Fruit fly (Drosophila melanogaster) whole organism, embryonic: ENCODE data around the gene Tmtc2.
A peak's percentile ranks its signal among the peaks of the same experiment; 100 is the strongest.

Source experiments
- Atf-2 ChIP-seq: fragments of 200-800 bp; sonication (Bioruptor generic); optimal IDR thresholded peaks from 2 replicates; lab custom pipeline; 2016; ENCODE audit warnings: missing biosample characterization, missing genetic modification characterization
- Atf6 ChIP-seq: fragments of 200-800 bp; sonication (Bioruptor generic); IDR thresholded peaks from 2 replicates; pipeline ENCODE4 v1.3.6; 2022; ENCODE audit warnings: missing biosample characterization, missing genetic modification characterization
- CG11560 ChIP-seq: fragments of 200-800 bp; sonication (Bioruptor generic); IDR thresholded peaks from 3 replicates; pipeline ENCODE4 v1.3.6; 2022; ENCODE audit warnings: missing biosample characterization, missing genetic modification characterization
- CG11723 ChIP-seq: fragments of 200-800 bp; sonication (Bioruptor generic); optimal IDR thresholded peaks from 2 replicates; lab custom pipeline; 2017; ENCODE audit warnings: missing biosample characterization, mild to moderate bottlenecking, missing genetic modification characterization
- CG1233 ChIP-seq: fragments of 200-800 bp; sonication (Bioruptor generic); optimal IDR thresholded peaks from 4 replicates; lab custom pipeline; 2018; ENCODE audit warnings: missing biosample characterization, mild to moderate bottlenecking, missing genetic modification characterization
- CG15601 ChIP-seq: fragments of 200-800 bp; sonication (Bioruptor generic); optimal IDR thresholded peaks from 3 replicates; lab custom pipeline; 2019; ENCODE audit warnings: missing biosample characterization, mild to moderate bottlenecking, missing genetic modification characterization, moderate library complexity
- CG1602 ChIP-seq: fragments of 200-800 bp; sonication (Bioruptor generic); optimal IDR thresholded peaks from 3 replicates; lab custom pipeline; 2016; ENCODE audit warnings: missing biosample characterization, missing genetic modification characterization
- CG3163 ChIP-seq: fragments of 200-800 bp; sonication (Bioruptor generic); optimal IDR thresholded peaks from 3 replicates; lab custom pipeline; 2016; ENCODE audit warnings: missing biosample characterization, missing genetic modification characterization
- CG3847 ChIP-seq: fragments of 200-800 bp; sonication (Bioruptor generic); IDR thresholded peaks from 2 replicates; pipeline ENCODE4 v1.3.6; 2022; ENCODE audit warnings: missing biosample characterization, missing genetic modification characterization
- CG4617 ChIP-seq: fragments of 200-800 bp; sonication (Bioruptor generic); optimal IDR thresholded peaks from 3 replicates; lab custom pipeline; 2016; ENCODE audit warnings: missing biosample characterization, missing genetic modification characterization, borderline replicate concordance
- CG6654 ChIP-seq: fragments of 200-800 bp; sonication (Bioruptor generic); optimal IDR thresholded peaks from 2 replicates; lab custom pipeline; 2017; ENCODE audit warnings: missing biosample characterization, mild to moderate bottlenecking, missing genetic modification characterization
- CG6791 ChIP-seq: fragments of 200-800 bp; sonication (Bioruptor generic); IDR thresholded peaks from 3 replicates; pipeline ENCODE4 v1.3.6; 2022; ENCODE audit warnings: missing biosample characterization, missing genetic modification characterization; ENCODE audit not compliant: partially characterized antibody
- CG8290 ChIP-seq, 3 experiments: fragments of 200-800 bp; sonication (Bioruptor generic); optimal IDR thresholded peaks; 2 replicates each; lab custom pipeline; 2016 to 2019; ENCODE audit warnings: missing biosample characterization in 3 of 3, missing genetic modification characterization in 3 of 3, mild to moderate bottlenecking in 2 of 3, moderate library complexity in 1 of 3
- CG9876 ChIP-seq: fragments of 200-800 bp; sonication (Bioruptor generic); optimal IDR thresholded peaks from 2 replicates; lab custom pipeline; 2016; ENCODE audit warnings: missing biosample characterization, missing genetic modification characterization
- E2f1 ChIP-seq: fragments of 200-800 bp; sonication (Bioruptor generic); IDR thresholded peaks from 2 replicates; pipeline ENCODE4 v1.3.6; 2022; ENCODE audit warnings: missing biosample characterization, missing genetic modification characterization
- Fer2 ChIP-seq: fragments of 200-800 bp; sonication (Bioruptor generic); optimal IDR thresholded peaks from 2 replicates; lab custom pipeline; 2018; ENCODE audit warnings: missing biosample characterization, mild to moderate bottlenecking, missing genetic modification characterization, moderate library complexity
- Fer3 ChIP-seq: fragments of 200-800 bp; sonication (Bioruptor generic); optimal IDR thresholded peaks from 2 replicates; lab custom pipeline; 2018; ENCODE audit warnings: missing biosample characterization, mild to moderate bottlenecking, missing genetic modification characterization, moderate library complexity
- GATAe ChIP-seq: fragments of 200-800 bp; sonication (Bioruptor generic); conservative IDR thresholded peaks from 2 replicates; pipeline ENCODE4 v1.3.6; 2022; ENCODE audit warnings: missing biosample characterization, missing genetic modification characterization
- HLHmδ ChIP-seq: fragments of 200-800 bp; sonication (Bioruptor generic); optimal IDR thresholded peaks from 2 replicates; lab custom pipeline; 2018; ENCODE audit warnings: missing biosample characterization, mild to moderate bottlenecking, missing genetic modification characterization, moderate library complexity
- Lhr ChIP-seq: fragments of 200-800 bp; sonication (Bioruptor generic); optimal IDR thresholded peaks from 3 replicates; lab custom pipeline; 2017; ENCODE audit warnings: mild to moderate bottlenecking, missing biosample characterization, missing genetic modification reagents, missing genetic modification characterization
- NC2β ChIP-seq: fragments of 200-800 bp; sonication (Bioruptor generic); optimal IDR thresholded peaks from 2 replicates; lab custom pipeline; 2016; ENCODE audit warnings: missing biosample characterization, missing genetic modification characterization
- NK7.1 ChIP-seq: fragments of 200-800 bp; sonication (Bioruptor generic); optimal IDR thresholded peaks from 3 replicates; lab custom pipeline; 2016; ENCODE audit warnings: missing biosample characterization, missing genetic modification characterization
- Oli ChIP-seq: fragments of 200-800 bp; sonication (Bioruptor generic); optimal IDR thresholded peaks from 2 replicates; lab custom pipeline; 2018; ENCODE audit warnings: missing biosample characterization, mild to moderate bottlenecking, missing genetic modification characterization, moderate library complexity
- Pdp1 ChIP-seq, 2 experiments: fragments of 200-800 bp; sonication (Bioruptor generic); optimal IDR thresholded peaks; 3 replicates each; lab custom pipeline; 2016; ENCODE audit warnings: missing biosample characterization in 2 of 2, missing genetic modification characterization in 2 of 2, mild to moderate bottlenecking in 1 of 2, moderate library complexity in 1 of 2
- Ravus ChIP-seq: fragments of 200-800 bp; sonication (Bioruptor generic); IDR thresholded peaks from 2 replicates; pipeline ENCODE4 v1.3.6; 2022; ENCODE audit warnings: missing biosample characterization, missing genetic modification characterization
- Trl ChIP-seq, 3 experiments: fragments of >200 bp in 2 of 3; fragments of 200-800 bp in 1 of 3; sonication (Bioruptor generic) in 1 of 3; optimal IDR thresholded peaks; 2 replicates in 1 of 3; 3 replicates in 2 of 3; lab custom pipeline; 2016 to 2017; ENCODE audit warnings: missing biosample characterization in 1 of 3, missing genetic modification characterization in 1 of 3
- al ChIP-seq: fragments of 200-800 bp; sonication (Bioruptor generic); IDR thresholded peaks from 2 replicates; pipeline ENCODE4 v1.3.6; 2022; ENCODE audit warnings: missing biosample characterization, missing genetic modification characterization
- az2 ChIP-seq: fragments of 200-800 bp; sonication (Bioruptor generic); optimal IDR thresholded peaks from 3 replicates; lab custom pipeline; 2016; ENCODE audit warnings: missing biosample characterization, missing genetic modification characterization
- br ChIP-seq: fragments of >200 bp; optimal IDR thresholded peaks from 2 replicates; lab custom pipeline; 2017
- btn ChIP-seq: fragments of 200-800 bp; sonication (Bioruptor generic); optimal IDR thresholded peaks from 2 replicates; lab custom pipeline; 2016; ENCODE audit warnings: missing biosample characterization, missing genetic modification characterization
- caup ChIP-seq: fragments of 200-800 bp; sonication (Bioruptor generic); optimal IDR thresholded peaks from 3 replicates; lab custom pipeline; 2017; ENCODE audit warnings: missing biosample characterization, mild to moderate bottlenecking, missing genetic modification characterization, moderate library complexity; ENCODE audit not compliant: severe bottlenecking
- ci ChIP-seq: fragments of 200-800 bp; sonication (Bioruptor generic); IDR thresholded peaks from 3 replicates; pipeline ENCODE4 v1.3.6; 2022; ENCODE audit warnings: missing biosample characterization, missing genetic modification characterization
- dpn ChIP-seq, 2 experiments: fragments of 200-800 bp; sonication (Bioruptor generic); optimal IDR thresholded peaks; 3 replicates each; lab custom pipeline; 2016; ENCODE audit warnings: missing biosample characterization in 2 of 2, missing genetic modification characterization in 2 of 2
- h ChIP-seq: fragments of >200 bp; optimal IDR thresholded peaks from 2 replicates; lab custom pipeline; 2017
- klu ChIP-seq: fragments of 200-800 bp; sonication (Bioruptor generic); IDR thresholded peaks from 2 replicates; pipeline ENCODE4 v1.3.6; 2022; ENCODE audit warnings: missing biosample characterization, missing genetic modification characterization
- knrl ChIP-seq: fragments of 200-800 bp; sonication (Bioruptor generic); IDR thresholded peaks from 3 replicates; pipeline ENCODE4 v1.3.6; 2022; ENCODE audit warnings: missing biosample characterization, missing genetic modification characterization; ENCODE audit not compliant: partially characterized antibody
- lab ChIP-seq: fragments of 200-800 bp; sonication (Bioruptor generic); optimal IDR thresholded peaks from 3 replicates; lab custom pipeline; 2017; ENCODE audit warnings: missing biosample characterization, missing genetic modification characterization, mild to moderate bottlenecking, moderate library complexity, missing genetic modification reagents
- lov ChIP-seq, 2 experiments: fragments of 200-800 bp in 1 of 2; fragments of >200 bp in 1 of 2; sonication (Bioruptor generic) in 1 of 2; IDR thresholded peaks in 1 of 2; optimal IDR thresholded peaks in 1 of 2; 2 replicates in 1 of 2; 3 replicates in 1 of 2; pipeline versions ENCODE4 v1.3.6 to Lab custom; 2017 to 2022; ENCODE audit warnings: missing biosample characterization in 1 of 2, missing genetic modification characterization in 1 of 2
- maf-S ChIP-seq: fragments of 200-800 bp; sonication (Bioruptor generic); optimal IDR thresholded peaks from 2 replicates; lab custom pipeline; 2016; ENCODE audit warnings: missing biosample characterization, missing genetic modification characterization
- mirr ChIP-seq: fragments of 200-800 bp; sonication (Bioruptor generic); optimal IDR thresholded peaks from 3 replicates; lab custom pipeline; 2018; ENCODE audit warnings: missing biosample characterization, mild to moderate bottlenecking, missing genetic modification characterization
- pros ChIP-seq: fragments of 200-800 bp; sonication (Bioruptor generic); optimal IDR thresholded peaks from 3 replicates; lab custom pipeline; 2019; ENCODE audit warnings: missing biosample characterization, mild to moderate bottlenecking, missing genetic modification characterization, moderate library complexity
- pum ChIP-seq: fragments of 200-800 bp; sonication (Bioruptor generic); optimal IDR thresholded peaks from 2 replicates; lab custom pipeline; 2016; ENCODE audit warnings: missing biosample characterization, missing genetic modification characterization
- sc ChIP-seq, 3 experiments: fragments of >200 bp in 2 of 3; fragments of 200-800 bp in 1 of 3; sonication (Bioruptor generic) in 1 of 3; optimal IDR thresholded peaks; 2 replicates in 2 of 3; 3 replicates in 1 of 3; lab custom pipeline; 2017; ENCODE audit warnings: mild to moderate bottlenecking in 1 of 3, missing biosample characterization in 1 of 3, missing genetic modification characterization in 1 of 3, missing genetic modification reagents in 1 of 3
- seq ChIP-seq: fragments of 200-800 bp; sonication (Bioruptor generic); IDR thresholded peaks from 2 replicates; pipeline ENCODE4 v1.3.6; 2022; ENCODE audit warnings: missing biosample characterization, missing genetic modification characterization
- sim ChIP-seq: fragments of 200-800 bp; sonication (Bioruptor generic); IDR thresholded peaks from 2 replicates; pipeline ENCODE4 v1.3.6; 2022; ENCODE audit warnings: missing biosample characterization, missing genetic modification characterization
- ssp ChIP-seq: fragments of 200-800 bp; sonication (Bioruptor generic); IDR thresholded peaks from 2 replicates; pipeline ENCODE4 v1.3.6; 2022; ENCODE audit warnings: missing biosample characterization, missing genetic modification characterization
- stc ChIP-seq: fragments of 200-800 bp; sonication (Bioruptor generic); IDR thresholded peaks from 2 replicates; pipeline ENCODE4 v1.3.6; 2022; ENCODE audit warnings: missing biosample characterization, missing genetic modification characterization
- stwl ChIP-seq: fragments of 200-800 bp; sonication (Bioruptor generic); optimal IDR thresholded peaks from 3 replicates; lab custom pipeline; 2018; ENCODE audit warnings: missing biosample characterization, mild to moderate bottlenecking, missing genetic modification characterization, moderate library complexity
- zfh1 ChIP-seq: fragments of 200-800 bp; sonication (Bioruptor generic); IDR thresholded peaks from 3 replicates; pipeline ENCODE4 v1.3.6; 2022; ENCODE audit warnings: missing biosample characterization, missing genetic modification characterization

The Tmtc2 gene

dm6 chr2L:974105-974504 lies 51.5 kb downstream of the Tmtc2 start (continued):
- no peak for TF ChIP-seq az2 (GFP tag; lab: Kevin White, UChicago)
- peak; percentile 22; the same call in 1 of the 2 replicates for TF ChIP-seq E2f1 (GFP tag; lab: Robert Waterston, UW)
- no peak for TF ChIP-seq CG3847
- TF ChIP-seq CG11560: no peak
- no peak for TF ChIP-seq sc (optimal IDR thresholded peaks at IDR 0.05; lab: Kevin White, UChicago)
- TF ChIP-seq sc (GFP tag; optimal IDR thresholded peaks at IDR 0.05; lab: Kevin White, UChicago): peak; percentile 64
- no peak for TF ChIP-seq btn (GFP tag; lab: Kevin White, UChicago)
- no peak for TF ChIP-seq CG8290 (GFP tag; optimal IDR thresholded peaks at IDR 0.05; lab: Kevin White, UChicago)
- peak in 1 of 2 experiments; percentile 7 for TF ChIP-seq CG8290 (tag; optimal IDR thresholded peaks at IDR 0.05; lab: Kevin White, UChicago)
- TF ChIP-seq br (lab: Kevin White, UChicago): no peak
- no peak for TF ChIP-seq Ravus (GFP tag; lab: Robert Waterston, UW)
- no peak for TF ChIP-seq CG1602
- no peak for TF ChIP-seq CG6791 (GFP tag; lab: Robert Waterston, UW)
- peak; percentile 8 for TF ChIP-seq stwl (tag; lab: Kevin White, UChicago)
- 0 out of 2 replicates have a peak, but pooled peaks have one; percentile 9 for TF ChIP-seq seq
- TF ChIP-seq Atf6 (GFP tag; lab: Robert Waterston, UW): no peak
- TF ChIP-seq knrl (GFP tag; lab: Robert Waterston, UW): no peak
- peak; percentile 2 for TF ChIP-seq Fer3 (tag; lab: Kevin White, UChicago)
- no peak for TF ChIP-seq h (lab: Kevin White, UChicago)
- no peak for TF ChIP-seq Fer2 (tag; lab: Kevin White, UChicago)
- TF ChIP-seq Trl (optimal IDR thresholded peaks at IDR 0.05; lab: Kevin White, UChicago): no peak
- TF ChIP-seq Trl (GFP tag; optimal IDR thresholded peaks at IDR 0.05; lab: Kevin White, UChicago): peak; percentile 39
- peak; percentile 23 for TF ChIP-seq CG11723 (GFP tag; lab: Kevin White, UChicago)
- TF ChIP-seq caup (GFP tag; lab: Kevin White, UChicago): peak; percentile 6
- peak; percentile 31 for TF ChIP-seq CG9876 (GFP tag; lab: Kevin White, UChicago)
- TF ChIP-seq CG3163 (GFP tag; lab: Kevin White, UChicago): no peak
- TF ChIP-seq pum (GFP tag; lab: Kevin White, UChicago): no peak
- peak; percentile 32 for TF ChIP-seq CG1233 (GFP tag; lab: Kevin White, UChicago)
- peak; percentile 45 for TF ChIP-seq lab (GFP tag; lab: Kevin White, UChicago)
- no peak for TF ChIP-seq CG6654 (GFP tag; lab: Kevin White, UChicago)
- no peak for TF ChIP-seq CG4617 (GFP tag; lab: Kevin White, UChicago)
- no peak for TF ChIP-seq mirr
- no peak for TF ChIP-seq klu (GFP tag; lab: Robert Waterston, UW)
- peak; percentile 29 for TF ChIP-seq Lhr (GFP tag; lab: Kevin White, UChicago)
- TF ChIP-seq Atf-2 (GFP tag; lab: Kevin White, UChicago): no peak
- TF ChIP-seq maf-S: no peak
- TF ChIP-seq Oli (tag; lab: Kevin White, UChicago): no peak
- no peak for TF ChIP-seq al (GFP tag; lab: Robert Waterston, UW)
- TF ChIP-seq dpn (GFP tag; optimal IDR thresholded peaks at IDR 0.05; lab: Kevin White, UChicago): no peak
- TF ChIP-seq pros: no peak
- TF ChIP-seq sim: peak; percentile 60; the same call in 1 of the 2 replicates
- no peak for TF ChIP-seq NK7.1 (GFP tag; lab: Kevin White, UChicago)
- no peak for TF ChIP-seq lov (optimal IDR thresholded peaks at IDR 0.05; lab: Kevin White, UChicago)
- TF ChIP-seq lov (GFP tag; IDR thresholded peaks at IDR 0.05; lab: Robert Waterston, UW): 0 out of 3 replicates have a peak, but pooled peaks have one; percentile 51
- peak; percentile 66 for TF ChIP-seq zfh1
- TF ChIP-seq Pdp1 (GFP tag; optimal IDR thresholded peaks at IDR 0.05; lab: Kevin White, UChicago): peak in 1 of 2 experiments; percentile 32
- no peak for TF ChIP-seq GATAe
- TF ChIP-seq ci (GFP tag; lab: Robert Waterston, UW): peak; percentile 66; the same call in 2 of the 3 replicates
- peak; percentile 35 for TF ChIP-seq NC2β
- TF ChIP-seq ssp (GFP tag; lab: Robert Waterston, UW): no peak
- TF ChIP-seq CG15601: peak; percentile 69
- peak; percentile 19 for TF ChIP-seq HLHmδ (GFP tag; lab: Kevin White, UChicago)
- 0 out of 2 replicates have a peak, but pooled peaks have one; percentile 8 for TF ChIP-seq stc (GFP tag; lab: Robert Waterston, UW)
